Worm (Caenorhabditis elegans): Measurements from ENCODE around the gene F41H10.3.

The F41H10.3 gene

DNA sequence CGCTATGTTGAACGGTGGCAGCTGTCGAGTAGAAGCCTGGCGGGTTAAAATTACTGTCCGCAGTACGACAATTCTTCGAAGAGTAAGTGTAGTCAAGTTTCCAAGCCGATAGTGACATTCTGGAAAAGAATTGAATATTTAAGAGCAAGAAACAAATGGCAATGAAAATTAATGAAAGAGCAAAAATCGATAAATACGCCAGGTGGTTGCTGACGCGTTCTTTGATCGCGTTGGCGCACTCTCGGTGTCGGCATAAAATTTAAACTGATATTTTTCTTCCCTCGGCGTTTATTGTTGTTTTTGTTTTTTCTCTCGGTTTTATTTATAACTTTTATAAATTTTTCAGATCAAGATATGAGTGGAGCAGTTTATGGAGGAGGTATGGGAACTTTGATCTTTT is 25.1 kb downstream of the F41H10.3 start, which contains the start of the genes perm-3 and swsn-6 (continued):
- peak; percentile 81 for TF ChIP-seq snpc-4 (tag; optimal IDR thresholded peaks at IDR 0.05)
- peak; percentile 31 for TF ChIP-seq fos-1 (tag; optimal IDR thresholded peaks at IDR 0.05)
- TF ChIP-seq nhr-77 (tag; optimal IDR thresholded peaks at IDR 0.05), result peak; percentile 48
- TF ChIP-seq dsc-1 (tag; optimal IDR thresholded peaks at IDR 0.05), result peak; percentile 83
- peak; percentile 85 for TF ChIP-seq nhr-19 (GFP tag; conservative IDR thresholded peaks at IDR 0.05)
- TF ChIP-seq nhr-76 (tag; optimal IDR thresholded peaks at IDR 0.05), result no peak
- no peak for TF ChIP-seq hlh-4 (tag; optimal IDR thresholded peaks at IDR 0.05)
- peak; percentile 65 for TF ChIP-seq fkh-8 (tag; optimal IDR thresholded peaks at IDR 0.05)
- TF ChIP-seq efl-3 (GFP tag; optimal IDR thresholded peaks at IDR 0.05), result no peak
- TF ChIP-seq unc-130 (tag; optimal IDR thresholded peaks at IDR 0.05), result peak; percentile 86
- no peak for TF ChIP-seq aly-2 (tag; optimal IDR thresholded peaks at IDR 0.05)
- TF ChIP-seq vab-15 (tag; optimal IDR thresholded peaks at IDR 0.05), result no peak
- no peak for TF ChIP-seq nhr-237 (tag; optimal IDR thresholded peaks at IDR 0.05)
- TF ChIP-seq nhr-71 (tag; optimal IDR thresholded peaks at IDR 0.05), result peak; percentile 90
- peak; percentile 86 for TF ChIP-seq lin-35 (GFP tag; optimal IDR thresholded peaks at IDR 0.05)
- TF ChIP-seq irx-1 (tag; optimal IDR thresholded peaks at IDR 0.05), result peak; percentile 82
- no peak for TF ChIP-seq ceh-90 (tag; optimal IDR thresholded peaks at IDR 0.05)
- no peak for TF ChIP-seq ets-5 (GFP tag; IDR thresholded peaks at IDR 0.05)
- no peak for TF ChIP-seq hlh-17 (GFP tag; optimal IDR thresholded peaks at IDR 0.05; ENCODE audit: borderline replicate concordance)
- TF ChIP-seq ceh-82 (tag; optimal IDR thresholded peaks at IDR 0.05), result peak; percentile 72 to 93 (median 85)
- peak; percentile 64 for TF ChIP-seq lin-13 (GFP tag; optimal IDR thresholded peaks at IDR 0.05)
- peak; percentile 71 for TF ChIP-seq grh-1 (GFP tag; IDR thresholded peaks at IDR 0.05)
- TF ChIP-seq elt-2 (tag; optimal IDR thresholded peaks at IDR 0.05), result peak; percentile 49
- TF ChIP-seq lsy-2 (tag; optimal IDR thresholded peaks at IDR 0.05), result peak; percentile 88 to 93
- TF ChIP-seq sox-4 (tag; optimal IDR thresholded peaks at IDR 0.05), result peak; percentile 46
- no peak for TF ChIP-seq sptf-1 (tag; optimal IDR thresholded peaks at IDR 0.05)
- TF ChIP-seq C04F5.9 (tag; optimal IDR thresholded peaks at IDR 0.05), result peak; percentile 25
- no peak for TF ChIP-seq nhr-12 (tag; optimal IDR thresholded peaks at IDR 0.05)
- no peak for TF ChIP-seq tlp-1 (tag; optimal IDR thresholded peaks at IDR 0.05)
- TF ChIP-seq jun-1 (tag; optimal IDR thresholded peaks at IDR 0.05), result peak; percentile 49
- TF ChIP-seq ceh-8 (GFP tag; optimal IDR thresholded peaks at IDR 0.05), result peak; percentile 57
- TF ChIP-seq swsn-7 (tag; optimal IDR thresholded peaks at IDR 0.05), result peak; percentile 90
- TF ChIP-seq fkh-10 (GFP tag; optimal IDR thresholded peaks at IDR 0.05), result peak; percentile 35
- no peak for TF ChIP-seq C34B4.2 (tag; optimal IDR thresholded peaks at IDR 0.05)
- TF ChIP-seq nhr-11 (tag; optimal IDR thresholded peaks at IDR 0.05), result peak; percentile 31
- no peak for TF ChIP-seq pqm-1 (tag; optimal IDR thresholded peaks at IDR 0.05)
- no peak for TF ChIP-seq ces-1 (GFP tag; optimal IDR thresholded peaks at IDR 0.05)
- peak; percentile 83 for TF ChIP-seq xbp-1 (tag; optimal IDR thresholded peaks at IDR 0.05)
- peak; percentile 38 for TF ChIP-seq pax-3 (tag; optimal IDR thresholded peaks at IDR 0.05)

DNA sequence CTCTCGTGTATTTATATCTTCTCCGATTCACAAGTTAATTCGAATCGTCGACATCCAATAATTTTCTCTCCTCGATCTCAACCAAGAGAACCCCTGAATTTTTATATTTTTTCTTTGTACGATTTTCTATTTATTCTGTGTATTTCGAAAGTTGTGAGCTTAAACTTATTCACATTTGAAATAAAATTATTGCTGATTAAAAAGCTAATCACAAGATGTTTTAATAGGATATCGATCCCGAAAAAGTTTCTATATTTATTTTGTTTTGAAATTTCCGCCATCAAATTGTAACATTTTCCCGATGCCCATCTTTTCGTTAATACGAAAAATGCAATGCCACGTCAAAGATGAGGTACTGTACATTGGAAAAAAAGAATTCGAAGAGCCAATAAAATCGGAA is 27.2 kb downstream of the F41H10.3 start, which contains the start of gene ZK616.3:
TSS of gene ZK616.3 (plus strand) at position 301 of the 400 bp plus-strand sequence.
- no peak for TF ChIP-seq C34B4.2 (tag; optimal IDR thresholded peaks at IDR 0.05)
- TF ChIP-seq lin-35 (GFP tag; optimal IDR thresholded peaks at IDR 0.05), result no peak
- TF ChIP-seq ceh-63 (GFP tag; optimal IDR thresholded peaks at IDR 0.05), result no peak
- no peak for TF ChIP-seq nhr-85 (tag)
- TF ChIP-seq dpl-1 (GFP tag; optimal IDR thresholded peaks at IDR 0.05), result no peak
- TF ChIP-seq irx-1 (tag; optimal IDR thresholded peaks at IDR 0.05), result no peak
- TF ChIP-seq rnt-1 (tag; optimal IDR thresholded peaks at IDR 0.05), result no peak
- TF ChIP-seq tlp-1 (tag; optimal IDR thresholded peaks at IDR 0.05), result no peak
- TF ChIP-seq nhr-28 (tag; optimal IDR thresholded peaks at IDR 0.05), result no peak
- TF ChIP-seq Y116A8C.19 (tag; optimal IDR thresholded peaks at IDR 0.05; ENCODE audit: borderline replicate concordance), result no peak
- TF ChIP-seq ceh-8 (GFP tag; optimal IDR thresholded peaks at IDR 0.05), result no peak
